Worm (Caenorhabditis elegans): ENCODE data around the gene col-127.
"Not testable (repeated sequence)": the region's sequence is repeated elsewhere in the genome, so short reads cannot be mapped to it uniquely, and the experiment has no call there.

The col-127 gene

DNA sequence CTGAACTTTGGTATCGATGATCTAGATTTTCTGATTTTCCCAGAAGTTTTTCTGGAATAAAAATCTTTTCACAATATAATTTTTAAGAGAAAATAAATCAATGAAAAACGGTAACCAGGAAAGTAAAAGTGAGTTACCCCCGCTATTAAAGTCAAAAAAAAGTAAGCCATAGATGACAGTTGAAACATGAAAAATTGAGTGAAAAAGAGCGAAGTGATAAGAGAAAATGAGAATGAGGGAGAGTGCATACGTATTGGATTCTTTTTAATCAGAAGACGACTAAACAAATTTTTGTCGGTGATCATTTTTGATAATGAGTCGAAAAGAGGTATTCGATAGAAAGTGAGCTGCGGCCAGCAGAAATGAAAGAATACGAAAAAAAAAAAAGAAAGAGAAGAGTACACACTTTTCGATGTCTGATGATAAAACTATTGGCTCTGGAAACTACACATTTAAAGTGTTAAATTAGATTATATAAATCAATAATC is 6.5 kb downstream of the col-127 start, which contains the start of gene gtl-1:
Gene gtl-1 (minus strand): TSS at position 51 of the 488 bp plus-strand sequence.
- TF ChIP-seq let-526 (GFP tag; IDR thresholded peaks at IDR 0.05): no peak
- no peak for TF ChIP-seq sdz-38 (tag; optimal IDR thresholded peaks at IDR 0.05)
- no peak for TF ChIP-seq F39B2.1 (GFP tag; IDR thresholded peaks at IDR 0.05)
- peak; percentile 97 for TF ChIP-seq nhr-80 (tag; optimal IDR thresholded peaks at IDR 0.05)

DNA sequence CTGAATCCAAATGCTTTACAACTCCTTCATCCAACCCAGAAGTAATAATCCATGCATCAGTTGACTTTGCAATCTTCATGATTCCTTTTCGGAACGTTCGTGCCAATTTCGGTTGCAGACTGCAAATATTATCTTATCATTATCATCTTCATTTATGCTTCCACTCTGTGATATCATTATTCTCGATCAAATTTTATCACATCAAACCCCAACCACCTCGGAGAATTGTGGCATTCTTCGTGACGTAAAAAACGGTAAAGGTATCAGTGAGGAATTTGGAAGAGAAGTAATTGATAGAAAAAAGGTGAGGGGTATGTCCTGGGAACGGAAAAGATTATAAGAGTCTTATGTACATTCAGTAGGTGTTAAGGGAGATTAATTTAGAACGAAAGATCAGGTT is 8.5 kb downstream of the col-127 start:
- TF ChIP-seq ceh-58 (GFP tag; IDR thresholded peaks at IDR 0.05): no peak
- TF ChIP-seq nhr-80 (tag; optimal IDR thresholded peaks at IDR 0.05): peak; percentile 95
- TF ChIP-seq dox-1 (GFP tag; IDR thresholded peaks at IDR 0.05): peak; percentile 57
- TF ChIP-seq ets-4 (GFP tag; optimal IDR thresholded peaks at IDR 0.05): peak; percentile 56
- no peak for TF ChIP-seq lin-54 (GFP tag; optimal IDR thresholded peaks at IDR 0.05)

ce11 chrIV:11253689-11254088 is 12.3 kb downstream of the col-127 start, which contains the start of gene C05C12.1:
Gene C05C12.1 (plus strand): TSS chrIV:11253989.
- not testable (repeated sequence) for TF ChIP-seq mcd-1 (GFP tag; IDR thresholded peaks at IDR 0.05); K11D2.4 (GFP tag; IDR thresholded peaks at IDR 0.05); somi-1 (GFP tag; optimal IDR thresholded peaks at IDR 0.05)

ce11 chrIV:11248031-11248631 is 17.9 kb downstream of the col-127 start, which contains the start of gene C05C12.4:
Gene C05C12.4 (minus strand): TSS chrIV:11248081.
- TF ChIP-seq pha-4 (tag; optimal IDR thresholded peaks at IDR 0.05) (peak; percentile 4), unc-130 (GFP tag; optimal IDR thresholded peaks at IDR 0.05) (no peak), attf-5 (GFP tag; optimal IDR thresholded peaks at IDR 0.05) (no peak), let-607 (tag; optimal IDR thresholded peaks at IDR 0.05) (peak in 1 of 2 experiments; percentile 20), T26A5.8 (tag; optimal IDR thresholded peaks at IDR 0.05) (no peak), Y53F4B.3 (GFP tag; IDR thresholded peaks at IDR 0.05) (no peak), F57C9.4 (tag; optimal IDR thresholded peaks at IDR 0.05) (no peak), ztf-28 (GFP tag; IDR thresholded peaks at IDR 0.05) (no peak), attf-6 (GFP tag; IDR thresholded peaks at IDR 0.05) (no peak), K12H6.12 (tag; optimal IDR thresholded peaks at IDR 0.05) (no peak), dpl-1 (GFP tag; optimal IDR thresholded peaks at IDR 0.05) (no peak), nhr-80 (tag; optimal IDR thresholded peaks at IDR 0.05) (peak; percentile 35)

ce11 chrIV:11247434-11247833 is 18.6 kb downstream of the col-127 start:
- TF ChIP-seq aptf-2 (GFP tag; conservative IDR thresholded peaks at IDR 0.05) (no peak), sptf-2 (GFP tag; optimal IDR thresholded peaks at IDR 0.05) (no peak), egrh-3 (GFP tag; IDR thresholded peaks at IDR 0.05) (no peak), ztf-28 (GFP tag; IDR thresholded peaks at IDR 0.05) (no peak), tbp1 (GFP tag; optimal IDR thresholded peaks at IDR 0.05) (no peak), D2030.7 (GFP tag; IDR thresholded peaks at IDR 0.05) (no peak), ztf-25 (GFP tag; IDR thresholded peaks at IDR 0.05) (no peak), akir-1 (GFP tag; optimal IDR thresholded peaks at IDR 0.05) (no peak), snpc-1.3 (tag; optimal IDR thresholded peaks at IDR 0.05; ENCODE audit: insufficient read depth) (no peak), ZK185.1 (tag; optimal IDR thresholded peaks at IDR 0.05; ENCODE audit: poor library complexity, severe bottlenecking) (no peak)

All from whole organism, young adult.